Fruit fly (Drosophila melanogaster) Kc167 (cell line): Measurements from ENCODE around the gene CG6403.

Source experiments
- h ChIP-seq: fragments of >200 bp; optimal IDR thresholded peaks from 3 replicates; lab custom pipeline; 2018; ENCODE audit warnings: missing external identifiers
- insv ChIP-seq: fragments of >200 bp; optimal IDR thresholded peaks from 3 replicates; lab custom pipeline; 2018; ENCODE audit warnings: missing external identifiers
- psq ChIP-seq: fragments of >200 bp; optimal IDR thresholded peaks from 2 replicates; lab custom pipeline; 2017; ENCODE audit warnings: missing external identifiers
- ttk ChIP-seq: sonication (Bioruptor generic); optimal IDR thresholded peaks from 2 replicates; lab custom pipeline; 2017; ENCODE audit warnings: missing external identifiers

DNA sequence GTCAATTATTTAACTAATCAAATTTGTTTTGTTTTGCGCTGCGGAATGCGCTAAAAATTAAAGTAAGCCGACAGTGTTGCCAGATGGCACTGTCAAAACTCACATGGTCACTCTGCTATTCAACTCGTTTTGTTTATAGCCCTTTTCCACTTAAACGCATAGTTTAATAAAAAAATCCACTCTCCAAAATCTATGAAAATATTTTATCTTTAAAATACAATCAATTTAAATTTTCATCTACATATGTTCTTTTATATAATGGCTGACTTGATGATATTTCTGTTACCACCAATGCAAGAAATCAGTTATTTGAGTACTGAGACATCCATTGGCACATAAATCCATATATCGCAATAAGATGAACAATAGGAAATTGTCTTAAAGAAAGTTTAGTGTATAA lies 18.8 kb downstream of the CG6403 start, which contains the start of gene CG6425:
- TF ChIP-seq psq (lab: Kevin White, UChicago) (no peak), insv (lab: Kevin White, UChicago) (no peak), ttk (lab: Kevin White, UChicago) (no peak), h (lab: Kevin White, UChicago) (no peak)
